Fruit fly (Drosophila melanogaster) whole organism, embryonic: ENCODE results near the gene Bmcp.

Source experiments
- BEAF-32 ChIP-seq: fragments of 200-800 bp; sonication (Bioruptor generic); optimal IDR thresholded peaks from 3 replicates; lab custom pipeline; 2017; ENCODE audit warnings: missing biosample characterization, missing genetic modification characterization, mild to moderate bottlenecking, moderate library complexity, missing genetic modification reagents
- Blimp-1 ChIP-seq: fragments of 200-800 bp; sonication (Bioruptor generic); optimal IDR thresholded peaks from 3 replicates; lab custom pipeline; 2018; ENCODE audit warnings: missing biosample characterization, missing genetic modification characterization, mild to moderate bottlenecking, moderate library complexity, missing genetic modification reagents
- CG10321 ChIP-seq: fragments of 200-800 bp; sonication (Bioruptor generic); IDR thresholded peaks from 2 replicates; pipeline ENCODE4 v1.3.6; 2022; ENCODE audit warnings: missing biosample characterization, missing genetic modification characterization
- CG10959 ChIP-seq: fragments of 200-800 bp; sonication (Bioruptor generic); IDR thresholded peaks from 2 replicates; pipeline ENCODE4 v1.3.6; 2022; ENCODE audit warnings: missing biosample characterization, missing genetic modification characterization
- CG11504 ChIP-seq: fragments of 200-800 bp; sonication (Bioruptor generic); optimal IDR thresholded peaks from 3 replicates; lab custom pipeline; 2019; ENCODE audit warnings: missing biosample characterization, mild to moderate bottlenecking, missing genetic modification characterization, moderate library complexity
- CG11695 ChIP-seq: fragments of 200-800 bp; sonication (Bioruptor generic); IDR thresholded peaks from 3 replicates; pipeline ENCODE4 v1.3.6; 2022; ENCODE audit warnings: missing biosample characterization, missing genetic modification characterization
- CG12236 ChIP-seq: fragments of 200-800 bp; sonication (Bioruptor generic); optimal IDR thresholded peaks from 2 replicates; lab custom pipeline; 2016; ENCODE audit warnings: missing biosample characterization, missing genetic modification characterization
- CG13894 ChIP-seq: fragments of 200-800 bp; sonication (Bioruptor generic); optimal IDR thresholded peaks from 3 replicates; lab custom pipeline; 2018; ENCODE audit warnings: missing biosample characterization, mild to moderate bottlenecking, missing genetic modification characterization, moderate library complexity
- CG14667 ChIP-seq: fragments of 200-800 bp; sonication (Bioruptor generic); IDR thresholded peaks from 2 replicates; pipeline ENCODE4 v1.3.6; 2022; ENCODE audit warnings: missing biosample characterization, missing genetic modification characterization
- CG2875 ChIP-seq: fragments of 200-800 bp; sonication (Bioruptor generic); optimal IDR thresholded peaks from 2 replicates; lab custom pipeline; 2017; ENCODE audit warnings: missing biosample characterization, mild to moderate bottlenecking, missing genetic modification characterization, missing genetic modification reagents
- CG31365 ChIP-seq: fragments of 200-800 bp; sonication (Bioruptor generic); optimal IDR thresholded peaks from 2 replicates; lab custom pipeline; 2018; ENCODE audit warnings: missing biosample characterization, mild to moderate bottlenecking, missing genetic modification characterization
- CG31441 ChIP-seq: fragments of 200-800 bp; sonication (Bioruptor generic); IDR thresholded peaks from 2 replicates; pipeline ENCODE4 v1.3.6; 2022; ENCODE audit warnings: missing biosample characterization, missing genetic modification characterization
- CG3163 ChIP-seq: fragments of 200-800 bp; sonication (Bioruptor generic); optimal IDR thresholded peaks from 3 replicates; lab custom pipeline; 2016; ENCODE audit warnings: missing biosample characterization, missing genetic modification characterization
- CG32532 ChIP-seq: fragments of 200-800 bp; sonication (Bioruptor generic); IDR thresholded peaks from 2 replicates; pipeline ENCODE4 v1.3.6; 2022; ENCODE audit warnings: missing biosample characterization, missing genetic modification characterization
- CG42726 ChIP-seq: fragments of 200-800 bp; sonication (Bioruptor generic); IDR thresholded peaks from 2 replicates; pipeline ENCODE4 v1.3.6; 2022; ENCODE audit warnings: missing biosample characterization, missing genetic modification characterization; ENCODE audit not compliant: partially characterized antibody
- CG4730 ChIP-seq: fragments of 200-800 bp; sonication (Bioruptor generic); IDR thresholded peaks from 2 replicates; pipeline ENCODE4 v1.3.6; 2022; ENCODE audit warnings: missing biosample characterization, missing genetic modification characterization
- CG6272 ChIP-seq: fragments of 200-800 bp; sonication (Bioruptor generic); IDR thresholded peaks from 2 replicates; pipeline ENCODE4 v1.3.6; 2022; ENCODE audit warnings: missing biosample characterization, missing genetic modification characterization
- CG6683 ChIP-seq: fragments of 200-800 bp; sonication (Bioruptor generic); optimal IDR thresholded peaks from 2 replicates; lab custom pipeline; 2017; ENCODE audit warnings: missing biosample characterization, mild to moderate bottlenecking, missing genetic modification characterization, missing genetic modification reagents
- CG6765 ChIP-seq: fragments of 200-800 bp; sonication (Bioruptor generic); optimal IDR thresholded peaks from 3 replicates; lab custom pipeline; 2017; ENCODE audit warnings: missing biosample characterization, mild to moderate bottlenecking, missing genetic modification characterization
- CG9215 ChIP-seq: fragments of 200-800 bp; sonication (Bioruptor generic); IDR thresholded peaks from 2 replicates; pipeline ENCODE4 v1.3.6; 2022; ENCODE audit warnings: missing biosample characterization, missing genetic modification characterization
- CG9727 ChIP-seq: fragments of 200-800 bp; sonication (Bioruptor generic); optimal IDR thresholded peaks from 3 replicates; lab custom pipeline; 2017; ENCODE audit warnings: missing biosample characterization, mild to moderate bottlenecking, missing genetic modification characterization
- CrebB ChIP-seq: fragments of 200-800 bp; sonication (Bioruptor generic); optimal IDR thresholded peaks from 3 replicates; lab custom pipeline; 2018; ENCODE audit warnings: missing biosample characterization, mild to moderate bottlenecking, missing genetic modification characterization
- Fer3 ChIP-seq: fragments of 200-800 bp; sonication (Bioruptor generic); optimal IDR thresholded peaks from 2 replicates; lab custom pipeline; 2018; ENCODE audit warnings: missing biosample characterization, mild to moderate bottlenecking, missing genetic modification characterization, moderate library complexity
- Hey ChIP-seq: fragments of 200-800 bp; sonication (Bioruptor generic); optimal IDR thresholded peaks from 3 replicates; lab custom pipeline; 2018; ENCODE audit warnings: missing biosample characterization, mild to moderate bottlenecking, missing genetic modification characterization
- MTF-1 ChIP-seq: fragments of 200-800 bp; sonication (Bioruptor generic); optimal IDR thresholded peaks from 2 replicates; lab custom pipeline; 2018; ENCODE audit warnings: missing biosample characterization, mild to moderate bottlenecking, missing genetic modification characterization, borderline replicate concordance
- Mes4 ChIP-seq: fragments of 200-800 bp; sonication (Bioruptor generic); optimal IDR thresholded peaks from 2 replicates; lab custom pipeline; 2016; ENCODE audit warnings: missing biosample characterization, missing genetic modification characterization
- Sin3A ChIP-seq: fragments of >200 bp; optimal IDR thresholded peaks from 2 replicates; lab custom pipeline; 2018
- Sry-β ChIP-seq: fragments of 200-800 bp; sonication (Bioruptor generic); optimal IDR thresholded peaks from 2 replicates; lab custom pipeline; 2018; ENCODE audit warnings: missing biosample characterization, mild to moderate bottlenecking, missing genetic modification characterization, moderate library complexity
- Tbp ChIP-seq: fragments of >200 bp; optimal IDR thresholded peaks from 2 replicates; lab custom pipeline; 2018; ENCODE audit warnings: missing biosample characterization, missing genetic modification characterization
- Vsx1 ChIP-seq: fragments of 200-800 bp; sonication (Bioruptor generic); optimal IDR thresholded peaks from 2 replicates; lab custom pipeline; 2017; ENCODE audit warnings: missing biosample characterization, mild to moderate bottlenecking, missing genetic modification characterization, missing genetic modification reagents
- ase ChIP-seq: fragments of 200-800 bp; sonication (Bioruptor generic); IDR thresholded peaks from 3 replicates; pipeline ENCODE4 v1.3.6; 2022; ENCODE audit warnings: missing biosample characterization, missing genetic modification characterization
- br ChIP-seq: fragments of >200 bp; optimal IDR thresholded peaks from 2 replicates; lab custom pipeline; 2017
- corto ChIP-seq: fragments of 200-800 bp; sonication (Bioruptor generic); optimal IDR thresholded peaks from 2 replicates; lab custom pipeline; 2016; ENCODE audit warnings: missing biosample characterization, mild to moderate bottlenecking, missing genetic modification characterization, moderate library complexity
- crp ChIP-seq, 2 experiments: fragments of 200-800 bp; sonication (Bioruptor generic); optimal IDR thresholded peaks; 2 replicates in 1 of 2; 3 replicates in 1 of 2; lab custom pipeline; 2017; ENCODE audit warnings: missing biosample characterization in 2 of 2, missing genetic modification characterization in 2 of 2, mild to moderate bottlenecking in 1 of 2, moderate library complexity in 1 of 2
- dan ChIP-seq: fragments of 200-800 bp; sonication (Bioruptor generic); IDR thresholded peaks from 2 replicates; pipeline ENCODE4 v1.3.6; 2022; ENCODE audit warnings: missing biosample characterization, missing genetic modification characterization
- emc ChIP-seq: fragments of 200-800 bp; sonication (Bioruptor generic); optimal IDR thresholded peaks from 2 replicates; lab custom pipeline; 2016; ENCODE audit warnings: missing biosample characterization, missing genetic modification characterization
- fu2 ChIP-seq: fragments of 200-800 bp; sonication (Bioruptor generic); optimal IDR thresholded peaks from 2 replicates; lab custom pipeline; 2016; ENCODE audit warnings: missing biosample characterization, missing genetic modification characterization
- gcm2 ChIP-seq: fragments of 200-800 bp; sonication (Bioruptor generic); optimal IDR thresholded peaks from 2 replicates; lab custom pipeline; 2016; ENCODE audit warnings: missing biosample characterization, missing genetic modification characterization
- gsb-n ChIP-seq: fragments of 200-800 bp; sonication (Bioruptor generic); optimal IDR thresholded peaks from 3 replicates; lab custom pipeline; 2018; ENCODE audit warnings: missing biosample characterization, mild to moderate bottlenecking, missing genetic modification characterization
- jumu ChIP-seq: fragments of 200-800 bp; sonication (Bioruptor generic); optimal IDR thresholded peaks from 3 replicates; lab custom pipeline; 2016; ENCODE audit warnings: missing biosample characterization, missing genetic modification characterization
- knrl ChIP-seq: fragments of 200-800 bp; sonication (Bioruptor generic); IDR thresholded peaks from 3 replicates; pipeline ENCODE4 v1.3.6; 2022; ENCODE audit warnings: missing biosample characterization, missing genetic modification characterization; ENCODE audit not compliant: partially characterized antibody
- nerfin-2 ChIP-seq: fragments of 200-800 bp; sonication (Bioruptor generic); IDR thresholded peaks from 2 replicates; pipeline ENCODE4 v1.3.6; 2022; ENCODE audit warnings: missing biosample characterization, missing genetic modification characterization; ENCODE audit not compliant: partially characterized antibody
- sc ChIP-seq, 3 experiments: fragments of >200 bp in 2 of 3; fragments of 200-800 bp in 1 of 3; sonication (Bioruptor generic) in 1 of 3; optimal IDR thresholded peaks; 2 replicates in 2 of 3; 3 replicates in 1 of 3; lab custom pipeline; 2017; ENCODE audit warnings: mild to moderate bottlenecking in 1 of 3, missing biosample characterization in 1 of 3, missing genetic modification characterization in 1 of 3, missing genetic modification reagents in 1 of 3
- slp2 ChIP-seq: fragments of 200-800 bp; sonication (Bioruptor generic); optimal IDR thresholded peaks from 2 replicates; lab custom pipeline; 2016; ENCODE audit warnings: missing biosample characterization, missing genetic modification characterization
- tgo ChIP-seq: fragments of 200-800 bp; sonication (Bioruptor generic); IDR thresholded peaks from 3 replicates; pipeline ENCODE4 v1.3.6; 2022; ENCODE audit warnings: missing biosample characterization, missing genetic modification characterization
- wek ChIP-seq: fragments of 200-800 bp; sonication (Bioruptor generic); optimal IDR thresholded peaks from 3 replicates; lab custom pipeline; 2018; ENCODE audit warnings: missing biosample characterization, mild to moderate bottlenecking, missing genetic modification characterization, moderate library complexity
- wor ChIP-seq: fragments of 200-800 bp; sonication (Bioruptor generic); IDR thresholded peaks from 2 replicates; pipeline ENCODE4 v1.3.6; 2022; ENCODE audit warnings: missing biosample characterization, missing genetic modification characterization
- zen ChIP-seq: fragments of 200-800 bp; sonication (Bioruptor generic); optimal IDR thresholded peaks from 3 replicates; lab custom pipeline; 2018; ENCODE audit warnings: missing biosample characterization, mild to moderate bottlenecking, missing genetic modification characterization, moderate library complexity

Bmcp gene

dm6 chr3L:11696294-11697116, 24.2 kb upstream of the Bmcp start, which contains the start of gene Dph1 (continued):
- TF ChIP-seq CG3163 (peak; percentile 52), corto (GFP tag; lab: Kevin White, UChicago) (peak; percentile 43), Hey (peak; percentile 9), gsb-n (peak; percentile 71), CG9727 (GFP tag; lab: Kevin White, UChicago) (peak; percentile 90), CG9215 (no peak; the same call in 1 of the 2 replicates), MTF-1 (peak; percentile 54), CG13894 (tag; lab: Kevin White, UChicago) (peak; percentile 17), fu2 (GFP tag; lab: Kevin White, UChicago) (peak; percentile 55), CG14667 (GFP tag; lab: Robert Waterston, UW) (no peak), wor (GFP tag; lab: Robert Waterston, UW) (no peak; the same call in 1 of the 2 replicates), CG4730 (GFP tag; lab: Robert Waterston, UW) (peak; percentile 72), wek (GFP tag; lab: Kevin White, UChicago) (peak; percentile 54), crp (GFP tag; optimal IDR thresholded peaks at IDR 0.05; lab: Kevin White, UChicago) (peak; percentile 69 to 96), Fer3 (tag; lab: Kevin White, UChicago) (peak; percentile 77), br (lab: Kevin White, UChicago) (no peak), dan (GFP tag; lab: Robert Waterston, UW) (no peak), gcm2 (GFP tag; lab: Kevin White, UChicago) (peak; percentile 79), CG10959 (GFP tag; lab: Robert Waterston, UW) (peak; percentile 66), emc (GFP tag; lab: Kevin White, UChicago) (peak; percentile 86), sc (optimal IDR thresholded peaks at IDR 0.05; lab: Kevin White, UChicago) (no peak), sc (GFP tag; optimal IDR thresholded peaks at IDR 0.05; lab: Kevin White, UChicago) (peak; percentile 52), ase (GFP tag; lab: Robert Waterston, UW) (peak; percentile 78; the same call in 2 of the 3 replicates), tgo (GFP tag; lab: Robert Waterston, UW) (peak; percentile 87), Sin3A (lab: Kevin White, UChicago) (peak; percentile 55), CG31365 (peak; percentile 74), CG42726 (GFP tag; lab: Robert Waterston, UW) (no peak), BEAF-32 (GFP tag; lab: Kevin White, UChicago) (peak; percentile 30), CG6272 (GFP tag; lab: Robert Waterston, UW) (peak; percentile 75), nerfin-2 (GFP tag; lab: Robert Waterston, UW) (no peak), CG11504 (tag; lab: Kevin White, UChicago) (peak; percentile 89), Mes4 (GFP tag; lab: Kevin White, UChicago) (peak; percentile 80), CG32532 (GFP tag; lab: Robert Waterston, UW) (peak; percentile 90), Sry-β (peak; percentile 36), CG31441 (GFP tag; lab: Robert Waterston, UW) (peak; percentile 86), CG12236 (GFP tag; lab: Kevin White, UChicago) (peak; percentile 68), knrl (GFP tag; lab: Robert Waterston, UW) (peak; percentile 44; the same call in 1 of the 3 replicates), zen (tag; lab: Kevin White, UChicago) (peak; percentile 41), CrebB (tag; lab: Kevin White, UChicago) (peak; percentile 78), Blimp-1 (GFP tag; lab: Kevin White, UChicago) (peak; percentile 81), CG6683 (GFP tag; lab: Kevin White, UChicago) (peak; percentile 55), Tbp (GFP tag; lab: Kevin White, UChicago) (no peak), jumu (GFP tag; lab: Kevin White, UChicago) (peak; percentile 82), CG11695 (GFP tag; lab: Robert Waterston, UW) (peak; percentile 89), slp2 (GFP tag; lab: Kevin White, UChicago) (peak; percentile 82), CG6765 (GFP tag; lab: Kevin White, UChicago) (peak; percentile 16), Vsx1 (GFP tag; lab: Kevin White, UChicago) (peak; percentile 73), CG10321 (GFP tag; lab: Robert Waterston, UW) (peak; percentile 48; the same call in 1 of the 2 replicates), CG2875 (GFP tag; lab: Kevin White, UChicago) (peak; percentile 70)
